Worm (Caenorhabditis elegans) whole organism, early embryonic: ENCODE data around the gene Y27F2A.6.

ENCODE experiments used
- B0310.2 ChIP-seq: sonication (generic microtip); optimal IDR thresholded peaks from 2 replicates; lab custom pipeline; 2016; ENCODE audit warnings: mild to moderate bottlenecking, missing genetic modification characterization, missing compliant biosample characterization
- tra-4 ChIP-seq: sonication (generic microtip); optimal IDR thresholded peaks from 2 replicates; lab custom pipeline; 2017; ENCODE audit warnings: missing genetic modification characterization, missing compliant biosample characterization

- no peak for TF ChIP-seq tra-4 (tag; lab: Kevin White, UChicago)
- no peak for TF ChIP-seq B0310.2 (tag; lab: Kevin White, UChicago)
These were observed 34.8 kb downstream of the Y27F2A.6 start for ce11 chrII:3148404-3148803.
